Fruit fly (Drosophila melanogaster): ENCODE results near the gene CG34051.

The CG34051 gene

DNA sequence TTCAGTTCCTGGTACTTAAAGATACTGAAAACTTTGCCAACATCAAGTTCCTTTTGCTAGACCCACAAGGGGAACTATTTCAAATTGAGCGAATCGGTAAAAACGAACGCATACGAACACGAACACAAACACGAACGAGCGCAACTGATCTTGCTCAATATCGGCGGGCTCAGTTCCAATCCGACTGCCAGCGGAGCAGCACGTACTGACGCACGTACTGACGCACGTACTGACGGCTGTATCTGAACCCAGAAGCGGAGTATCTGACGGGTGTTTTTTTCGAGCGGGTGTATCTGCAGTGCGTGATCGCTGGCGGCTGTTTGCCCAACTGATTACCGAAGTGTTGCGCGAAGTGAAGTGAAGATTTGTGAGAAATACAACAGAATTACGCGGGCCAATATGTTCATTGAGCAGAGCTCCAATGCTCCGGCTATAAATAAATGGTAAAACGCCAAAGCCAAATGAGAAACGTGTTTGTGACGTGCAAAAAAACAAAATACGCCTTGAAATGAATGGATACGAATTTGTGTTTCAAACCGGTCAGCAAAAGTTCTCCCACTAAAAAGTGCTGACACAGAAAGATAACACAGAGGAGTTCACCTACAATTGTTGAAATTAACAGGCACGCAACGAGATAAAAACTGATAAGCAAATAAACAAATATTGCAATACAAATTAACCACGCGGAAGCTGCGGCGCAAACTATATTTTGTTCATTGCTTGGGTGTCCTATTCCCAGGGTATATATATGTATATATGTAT is 25.6 kb downstream of the CG34051 start (continued):
- TF ChIP-seq Adf1 (GFP tag; IDR thresholded peaks at IDR 0.05) (peak; percentile 58; the same call in 1 of the 2 replicates), CG6765 (GFP tag; optimal IDR thresholded peaks at IDR 0.05) (no peak), Opbp (GFP tag; IDR thresholded peaks at IDR 0.05; ENCODE audit: partially characterized antibody) (peak; percentile 60; the same call in 2 of the 3 replicates), D (optimal IDR thresholded peaks at IDR 0.05) (no peak), D (GFP tag; optimal IDR thresholded peaks at IDR 0.05) (no peak), CG12299 (tag; optimal IDR thresholded peaks at IDR 0.05) (no peak), lab (GFP tag; optimal IDR thresholded peaks at IDR 0.05) (peak; percentile 65), onecut (GFP tag; IDR thresholded peaks at IDR 0.05) (no peak), grau (tag; optimal IDR thresholded peaks at IDR 0.05) (peak; percentile 40), MESR4 (GFP tag; optimal IDR thresholded peaks at IDR 0.05) (peak; percentile 1), CG5245 (GFP tag; optimal IDR thresholded peaks at IDR 0.05) (no peak), lilli (GFP tag; optimal IDR thresholded peaks at IDR 0.05) (no peak), Bdp1 (GFP tag; optimal IDR thresholded peaks at IDR 0.05) (no peak), CG7963 (GFP tag; IDR thresholded peaks at IDR 0.05; ENCODE audit: partially characterized antibody) (no peak), CG17361 (GFP tag; IDR thresholded peaks at IDR 0.05) (no peak), Hey (tag; optimal IDR thresholded peaks at IDR 0.05) (peak; percentile 45), Ptx1 (GFP tag; IDR thresholded peaks at IDR 0.05) (no peak), CG11247 (GFP tag; IDR thresholded peaks at IDR 0.05) (no peak), CrebB (tag; optimal IDR thresholded peaks at IDR 0.05) (peak; percentile 70), al (GFP tag; IDR thresholded peaks at IDR 0.05) (no peak), CG14965 (GFP tag; optimal IDR thresholded peaks at IDR 0.05; ENCODE audit: borderline replicate concordance) (no peak), pan (optimal IDR thresholded peaks at IDR 0.05) (no peak), pan (GFP tag; optimal IDR thresholded peaks at IDR 0.05 in 1 of 2, IDR thresholded peaks at IDR 0.05 in 1 of 2) (peak in 1 of 2 experiments; percentile 33), CG7987 (GFP tag; optimal IDR thresholded peaks at IDR 0.05) (peak; percentile 84), CG32532 (GFP tag; IDR thresholded peaks at IDR 0.05) (peak; percentile 17; the same call in 1 of the 2 replicates), CG14441 (GFP tag; IDR thresholded peaks at IDR 0.05) (no peak), Lpt (GFP tag; optimal IDR thresholded peaks at IDR 0.05) (no peak), CG13123 (GFP tag; optimal IDR thresholded peaks at IDR 0.05) (no peak), fd102C (GFP tag; optimal IDR thresholded peaks at IDR 0.05) (no peak), CoRest (tag; optimal IDR thresholded peaks at IDR 0.05) (peak; percentile 10), fd64A (GFP tag; optimal IDR thresholded peaks at IDR 0.05) (no peak), repo (GFP tag; optimal IDR thresholded peaks at IDR 0.05) (no peak), Vsx1 (GFP tag; optimal IDR thresholded peaks at IDR 0.05) (no peak), toy (GFP tag; IDR thresholded peaks at IDR 0.05) (no peak), Nf-YC (tag; optimal IDR thresholded peaks at IDR 0.05) (peak; percentile 7), wor (GFP tag; IDR thresholded peaks at IDR 0.05) (no peak), CG9932 (GFP tag; IDR thresholded peaks at IDR 0.05) (0 out of 2 replicates have a peak, but pooled peaks have one; percentile 24), row (GFP tag; IDR thresholded peaks at IDR 0.05) (peak; percentile 10; the same call in 1 of the 3 replicates), CG6254 (GFP tag; optimal IDR thresholded peaks at IDR 0.05) (no peak), CG5953 (GFP tag; IDR thresholded peaks at IDR 0.05) (0 out of 2 replicates have a peak, but pooled peaks have one; percentile 11), CG18476 (GFP tag; optimal IDR thresholded peaks at IDR 0.05) (no peak), CG10274 (GFP tag; optimal IDR thresholded peaks at IDR 0.05) (no peak), Elba2 (GFP tag; optimal IDR thresholded peaks at IDR 0.05) (no peak), eyg (GFP tag; optimal IDR thresholded peaks at IDR 0.05) (no peak), CG15601 (tag; optimal IDR thresholded peaks at IDR 0.05) (no peak), pho (GFP tag; optimal IDR thresholded peaks at IDR 0.05) (no peak), Chrac-16 (GFP tag; optimal IDR thresholded peaks at IDR 0.05) (no peak), CG10147 (GFP tag; optimal IDR thresholded peaks at IDR 0.05) (no peak), Awh (GFP tag; IDR thresholded peaks at IDR 0.05) (no peak), CG17612 (GFP tag; IDR thresholded peaks at IDR 0.05) (no peak)
